Worm (Caenorhabditis elegans) whole organism, mixed stage, embryonic: ENCODE data around the gene srh-215.

Source experiments
- M03D4.4 ChIP-seq: sonication (generic microtip); optimal IDR thresholded peaks from 2 replicates; lab custom pipeline; 2017; ENCODE audit warnings: mild to moderate bottlenecking, missing genetic modification characterization, missing compliant biosample characterization
- blmp-1 ChIP-seq: fragments of 150-350 bp; optimal IDR thresholded peaks from 2 replicates; lab custom pipeline; 2014; ENCODE audit warnings: missing biosample characterization, missing genetic modification characterization
- ceh-39 ChIP-seq: fragments of 150-350 bp; optimal IDR thresholded peaks from 2 replicates; lab custom pipeline; 2014; ENCODE audit warnings: missing biosample characterization, missing genetic modification characterization
- ceh-83 ChIP-seq: fragments of 200-800 bp; sonication (Bioruptor generic); optimal IDR thresholded peaks from 2 replicates; lab custom pipeline; 2018; ENCODE audit warnings: mild to moderate bottlenecking, missing genetic modification characterization, missing compliant biosample characterization
- ces-1 ChIP-seq: fragments of 150-350 bp; optimal IDR thresholded peaks from 2 replicates; lab custom pipeline; 2014; ENCODE audit warnings: missing biosample characterization, missing genetic modification reagents, missing genetic modification characterization
- cnd-1 ChIP-seq: fragments of 200-800 bp; sonication (Bioruptor generic); optimal IDR thresholded peaks from 2 replicates; lab custom pipeline; 2018; ENCODE audit warnings: mild to moderate bottlenecking, missing genetic modification characterization, missing compliant biosample characterization
- drap-1 ChIP-seq: fragments of 200-800 bp; sonication (Bioruptor generic); optimal IDR thresholded peaks from 3 replicates; lab custom pipeline; 2018; ENCODE audit warnings: mild to moderate bottlenecking, missing genetic modification characterization, missing compliant biosample characterization
- elt-1 ChIP-seq: sonication (generic microtip); optimal IDR thresholded peaks from 2 replicates; lab custom pipeline; 2017; ENCODE audit warnings: missing genetic modification characterization, mild to moderate bottlenecking, missing compliant biosample characterization, antibody characterized with exemption, moderate library complexity, borderline replicate concordance; ENCODE audit not compliant: insufficient read depth
- elt-3 ChIP-seq: fragments of 150-350 bp; optimal IDR thresholded peaks from 2 replicates; lab custom pipeline; 2014; ENCODE audit warnings: missing biosample characterization, missing genetic modification characterization
- flh-1 ChIP-seq: fragments of 200-800 bp; sonication (Bioruptor generic); optimal IDR thresholded peaks from 2 replicates; lab custom pipeline; 2018; ENCODE audit warnings: mild to moderate bottlenecking, missing genetic modification characterization, moderate library complexity, missing compliant biosample characterization
- lin-13 ChIP-seq: fragments of 150-350 bp; optimal IDR thresholded peaks from 2 replicates; lab custom pipeline; 2014; ENCODE audit warnings: missing biosample characterization, missing genetic modification characterization
- lsy-2 ChIP-seq: fragments of 150-350 bp; optimal IDR thresholded peaks from 2 replicates; lab custom pipeline; 2014; ENCODE audit warnings: missing biosample characterization, missing genetic modification characterization
- mab-5 ChIP-seq: fragments of 150-350 bp; optimal IDR thresholded peaks from 2 replicates; lab custom pipeline; 2014; ENCODE audit warnings: missing biosample characterization, missing genetic modification characterization
- mep-1 ChIP-seq: fragments of 150-350 bp; optimal IDR thresholded peaks from 2 replicates; lab custom pipeline; 2017; ENCODE audit warnings: missing biosample characterization, missing genetic modification reagents, missing genetic modification characterization, inconsistent platforms
- mls-2 ChIP-seq: sonication (generic microtip); optimal IDR thresholded peaks from 2 replicates; lab custom pipeline; 2016; ENCODE audit warnings: mild to moderate bottlenecking, missing genetic modification characterization, moderate library complexity, missing compliant biosample characterization
- nhr-12 ChIP-seq: fragments of 150-350 bp; optimal IDR thresholded peaks from 2 replicates; lab custom pipeline; 2014; ENCODE audit warnings: missing biosample characterization, missing genetic modification characterization
- nhr-2 ChIP-seq: fragments of 150-350 bp; optimal IDR thresholded peaks from 2 replicates; lab custom pipeline; 2014; ENCODE audit warnings: missing biosample characterization, missing genetic modification characterization
- nhr-28 ChIP-seq: fragments of 150-350 bp; optimal IDR thresholded peaks from 2 replicates; lab custom pipeline; 2014; ENCODE audit warnings: missing biosample characterization, missing genetic modification characterization
- nhr-76 ChIP-seq: sonication (generic microtip); optimal IDR thresholded peaks from 2 replicates; lab custom pipeline; 2017; ENCODE audit warnings: missing biosample characterization, missing genetic modification characterization
- sem-2 ChIP-seq: fragments of 200-800 bp; sonication (Bioruptor generic); optimal IDR thresholded peaks from 2 replicates; lab custom pipeline; 2018; ENCODE audit warnings: mild to moderate bottlenecking, missing genetic modification characterization, missing compliant biosample characterization
- snpc-4 ChIP-seq: fragments of 150-350 bp; optimal IDR thresholded peaks from 2 replicates; lab custom pipeline; 2014; ENCODE audit warnings: missing biosample characterization, missing genetic modification characterization
- sptf-1 ChIP-seq: sonication (generic microtip); optimal IDR thresholded peaks from 2 replicates; lab custom pipeline; 2017; ENCODE audit warnings: mild to moderate bottlenecking, missing genetic modification characterization, moderate library complexity, missing compliant biosample characterization
- tbx-8 ChIP-seq: fragments of 200-800 bp; sonication (Bioruptor generic); optimal IDR thresholded peaks from 2 replicates; lab custom pipeline; 2018; ENCODE audit warnings: mild to moderate bottlenecking, missing genetic modification characterization, moderate library complexity, missing compliant biosample characterization
- unc-120 ChIP-seq: sonication (generic microtip); optimal IDR thresholded peaks from 2 replicates; lab custom pipeline; 2017; ENCODE audit warnings: missing genetic modification characterization, missing compliant biosample characterization; ENCODE audit not compliant: poor library complexity, severe bottlenecking
- unc-39 ChIP-seq: fragments of 150-350 bp; optimal IDR thresholded peaks from 2 replicates; lab custom pipeline; 2014; ENCODE audit warnings: missing biosample characterization, missing genetic modification characterization
- zip-8 ChIP-seq: fragments of 150-350 bp; optimal IDR thresholded peaks from 2 replicates; lab custom pipeline; 2014; ENCODE audit warnings: missing biosample characterization, missing genetic modification characterization
- ztf-11 ChIP-seq: fragments of 150-350 bp; optimal IDR thresholded peaks from 2 replicates; lab custom pipeline; 2014; ENCODE audit warnings: missing biosample characterization, missing genetic modification characterization

The srh-215 gene

ce11 chrV:16831310-16831709 is 511 bp downstream of the srh-215 start:
- TF ChIP-seq sem-2 (GFP tag; lab: Kevin White, UChicago) (no peak), ztf-11 (tag; lab: Kevin White, UChicago) (no peak), elt-1 (tag; lab: Kevin White, UChicago) (no peak), nhr-76 (tag; lab: Kevin White, UChicago) (no peak), elt-3 (tag; lab: Kevin White, UChicago) (no peak), ceh-39 (tag; lab: Kevin White, UChicago) (no peak), nhr-28 (tag; lab: Kevin White, UChicago) (no peak), mep-1 (tag; lab: Kevin White, UChicago) (no peak), sptf-1 (tag; lab: Kevin White, UChicago) (no peak), nhr-2 (tag; lab: Kevin White, UChicago) (no peak), lsy-2 (no peak), mls-2 (tag; lab: Kevin White, UChicago) (no peak)

- TF ChIP-seq lsy-2 = no peak
- TF ChIP-seq nhr-12 (tag; lab: Kevin White, UChicago) = no peak
- no peak for TF ChIP-seq snpc-4 (tag; lab: Kevin White, UChicago)
- TF ChIP-seq ces-1 = no peak
- TF ChIP-seq ztf-11 (tag; lab: Kevin White, UChicago) = no peak
- TF ChIP-seq, all 35 proteins: peak for 0
Measured at ce11 chrV:16829396-16829795, 2.4 kb downstream of the srh-215 start, which contains the start of gene srh-214. Gene srh-214, minus strand, starts transcription at chrV:16829755.

DNA sequence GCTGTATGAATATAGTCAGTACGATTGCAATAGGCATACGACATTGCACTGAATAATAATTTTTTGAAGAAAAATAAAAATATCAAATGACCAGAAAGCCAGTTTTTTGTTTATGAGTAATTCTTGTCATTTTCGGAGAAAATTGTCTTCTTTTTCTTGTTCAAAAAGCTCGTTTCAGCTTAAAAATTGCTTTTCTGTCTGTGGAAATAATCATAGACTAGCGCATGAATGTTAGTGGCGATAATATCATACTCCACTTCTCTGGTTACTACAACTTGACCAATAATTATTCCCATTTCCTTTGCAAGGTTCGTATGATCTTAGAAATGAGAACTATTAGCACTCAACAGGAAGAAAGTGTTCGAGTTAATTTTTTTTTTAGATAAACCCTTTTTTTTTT is 4.3 kb downstream of the srh-215 start, which contains the start of gene srh-216:
Gene srh-216 (minus strand): TSS at position 101 of the 400 bp plus-strand sequence.
- TF ChIP-seq unc-39 (tag; lab: Kevin White, UChicago) (no peak), cnd-1 (tag; lab: Kevin White, UChicago) (no peak), nhr-2 (tag; lab: Kevin White, UChicago) (no peak), blmp-1 (tag; lab: Kevin White, UChicago) (no peak), mls-2 (tag; lab: Kevin White, UChicago) (no peak), unc-120 (no peak), sptf-1 (tag; lab: Kevin White, UChicago) (no peak), sem-2 (GFP tag; lab: Kevin White, UChicago) (no peak), flh-1 (GFP tag; lab: Kevin White, UChicago) (no peak), ceh-83 (GFP tag; lab: Kevin White, UChicago) (no peak), tbx-8 (GFP tag; lab: Kevin White, UChicago) (no peak), elt-3 (tag; lab: Kevin White, UChicago) (no peak), mep-1 (tag; lab: Kevin White, UChicago) (no peak), nhr-28 (tag; lab: Kevin White, UChicago) (no peak)

DNA sequence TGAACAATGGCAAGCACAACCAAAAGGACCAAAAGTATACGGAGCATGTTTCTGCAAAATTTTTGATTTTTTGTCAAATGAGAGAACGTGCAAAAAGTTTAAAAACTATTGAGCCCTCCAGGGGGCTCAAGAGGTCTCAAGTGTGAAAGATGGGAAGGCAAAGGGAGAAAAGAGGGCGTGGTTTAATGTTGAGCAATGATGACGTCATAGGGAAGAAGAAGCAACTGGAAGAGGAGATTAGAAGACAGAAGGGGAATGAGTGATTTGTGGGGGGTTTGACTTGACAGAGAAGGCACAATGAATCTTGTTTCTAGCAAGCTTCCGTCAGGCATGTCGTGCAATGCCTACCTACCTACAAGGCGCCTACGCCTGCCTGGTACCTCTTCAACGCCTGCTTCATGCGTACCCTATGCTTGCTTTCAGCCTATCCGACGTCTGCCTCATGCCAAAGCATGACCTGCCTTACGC is 10.5 kb downstream of the srh-215 start, which contains the start of gene T20B3.14:
Gene T20B3.14 (minus strand): TSS at position 51 of the 468 bp plus-strand sequence.
- TF ChIP-seq ces-1 (no peak), zip-8 (tag; lab: Kevin White, UChicago) (peak; percentile 83)

- no peak for TF ChIP-seq elt-1 (tag; lab: Kevin White, UChicago)
- no peak for TF ChIP-seq sem-2 (GFP tag; lab: Kevin White, UChicago)
- no peak for TF ChIP-seq lin-13 (tag; lab: Kevin White, UChicago)
- TF ChIP-seq mab-5 (tag; lab: Kevin White, UChicago) = no peak
- TF ChIP-seq mep-1 (tag; lab: Kevin White, UChicago) = no peak
- no peak for TF ChIP-seq mls-2 (tag; lab: Kevin White, UChicago)
- no peak for TF ChIP-seq unc-120
- no peak for TF ChIP-seq nhr-12 (tag; lab: Kevin White, UChicago)
- no peak for TF ChIP-seq cnd-1 (tag; lab: Kevin White, UChicago)
- no peak for TF ChIP-seq zip-8 (tag; lab: Kevin White, UChicago)
- TF ChIP-seq lsy-2 = no peak
Measured at ce11 chrV:16816707-16817106, 15.1 kb downstream of the srh-215 start.

DNA sequence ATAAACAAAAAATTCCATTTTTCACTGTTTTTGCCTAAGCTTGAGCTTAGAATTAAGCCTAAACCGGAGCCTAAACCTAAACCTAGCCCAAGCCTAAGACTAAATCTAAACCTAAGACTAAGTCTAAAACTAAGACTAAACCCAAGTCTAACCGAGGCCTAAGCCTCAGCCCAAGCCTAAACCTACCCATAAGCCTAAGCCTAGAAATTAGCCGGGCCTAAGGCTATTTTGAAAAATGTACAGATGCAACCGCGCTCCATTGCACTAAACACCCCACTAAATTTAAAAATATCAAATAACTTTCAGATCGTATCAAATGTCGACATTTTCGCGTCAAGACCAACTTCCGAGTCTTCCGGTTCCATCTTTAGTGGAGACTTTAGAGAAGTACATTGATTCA is 16.6 kb downstream of the srh-215 start, which contains the start of gene T20B3.1:
Gene T20B3.1 (plus strand): TSS at position 301 of the 400 bp plus-strand sequence.
- TF ChIP-seq M03D4.4 (tag; lab: Kevin White, UChicago) (no peak), drap-1 (no peak), lsy-2 (no peak), ceh-83 (GFP tag; lab: Kevin White, UChicago) (no peak)
